Fruit fly (Drosophila melanogaster): ENCODE results near the gene CG9154.

DNA sequence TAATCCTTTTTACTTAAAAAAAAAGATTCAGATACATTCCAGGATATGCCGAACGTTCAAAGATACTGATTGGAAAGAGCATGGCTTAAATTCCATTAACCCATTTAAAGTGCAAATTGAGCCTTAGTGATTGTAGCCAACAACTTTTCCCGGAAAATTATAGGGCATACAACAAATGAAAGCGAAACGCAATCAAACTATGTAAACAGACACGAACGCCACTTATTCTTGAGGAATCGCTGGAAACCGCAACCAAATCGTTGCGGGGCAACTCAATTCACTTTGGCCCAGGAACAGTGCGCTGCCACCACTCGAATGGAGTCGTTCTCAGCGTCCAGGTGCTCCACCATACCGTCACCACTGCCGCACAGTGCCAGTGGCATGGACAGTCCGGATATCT, 50.0 kb downstream of the CG9154 start, which contains the start of gene CG13996:
- TF ChIP-seq CG13204 (GFP tag; optimal IDR thresholded peaks at IDR 0.05) (no peak), CG9948 (tag; optimal IDR thresholded peaks at IDR 0.05) (no peak), CG14655 (GFP tag; optimal IDR thresholded peaks at IDR 0.05) (no peak), CG8159 (tag; optimal IDR thresholded peaks at IDR 0.05) (no peak), Snoo (tag; optimal IDR thresholded peaks at IDR 0.05) (no peak), CG17806 (tag; optimal IDR thresholded peaks at IDR 0.05) (no peak)
